Fruit fly (Drosophila melanogaster) whole organism, prepupa: ENCODE data around the gene RhoGAP68F.
A peak's percentile ranks its signal among the peaks of the same experiment; 100 is the strongest.

Source experiments
- Blimp-1 ChIP-seq: fragments of 200-800 bp; sonication (Bioruptor generic); optimal IDR thresholded peaks from 3 replicates; lab custom pipeline; 2017; ENCODE audit warnings: missing biosample characterization, missing genetic modification characterization, mild to moderate bottlenecking, moderate library complexity, missing genetic modification reagents
- CG11294 ChIP-seq: fragments of 200-800 bp; sonication (Bioruptor generic); IDR thresholded peaks from 2 replicates; pipeline ENCODE4 v1.3.6; 2022; ENCODE audit warnings: missing biosample characterization, missing genetic modification characterization
- CG16779 ChIP-seq: fragments of 200-800 bp; sonication (Bioruptor generic); optimal IDR thresholded peaks from 3 replicates; lab custom pipeline; 2017; ENCODE audit warnings: missing biosample characterization, mild to moderate bottlenecking, missing genetic modification characterization
- Eip75B ChIP-seq: fragments of 200-800 bp; sonication (Bioruptor generic); optimal IDR thresholded peaks from 3 replicates; lab custom pipeline; 2016; ENCODE audit warnings: missing biosample characterization, missing genetic modification characterization
- Eip78C ChIP-seq: fragments of 200-800 bp; sonication (Bioruptor generic); peaks from one replicate; lab custom pipeline; 2016; ENCODE audit warnings: missing biosample characterization, missing genetic modification characterization
- Hr39 ChIP-seq: fragments of 200-800 bp; sonication (Bioruptor generic); optimal IDR thresholded peaks from 2 replicates; lab custom pipeline; 2016; ENCODE audit warnings: missing biosample characterization, missing genetic modification characterization
- OdsH ChIP-seq: fragments of 200-800 bp; sonication (Bioruptor generic); optimal IDR thresholded peaks from 3 replicates; lab custom pipeline; 2016; ENCODE audit warnings: missing biosample characterization, missing genetic modification characterization
- cyc ChIP-seq: fragments of 200-800 bp; sonication (Bioruptor generic); optimal IDR thresholded peaks from 3 replicates; lab custom pipeline; 2016; ENCODE audit warnings: missing biosample characterization, missing genetic modification characterization
- esn ChIP-seq: fragments of 200-800 bp; sonication (Bioruptor generic); optimal IDR thresholded peaks from 2 replicates; lab custom pipeline; 2016; ENCODE audit warnings: missing biosample characterization, mild to moderate bottlenecking, missing genetic modification characterization, moderate library complexity
- fd59A ChIP-seq: fragments of 200-800 bp; sonication (Bioruptor generic); optimal IDR thresholded peaks from 2 replicates; lab custom pipeline; 2017; ENCODE audit warnings: missing biosample characterization, mild to moderate bottlenecking, missing genetic modification characterization, missing genetic modification reagents
- svp ChIP-seq: fragments of 200-800 bp; sonication (Bioruptor generic); peaks from one replicate; lab custom pipeline; 2016; ENCODE audit warnings: missing biosample characterization, missing genetic modification characterization
- vri ChIP-seq: fragments of 200-800 bp; sonication (Bioruptor generic); optimal IDR thresholded peaks from 3 replicates; lab custom pipeline; 2016; ENCODE audit warnings: missing biosample characterization, mild to moderate bottlenecking, missing genetic modification characterization

dm6 chr3L:12095960-12096359, 42.7 kb upstream of the RhoGAP68F start:
- TF ChIP-seq Hr39 (GFP tag; lab: Kevin White, UChicago), result peak; percentile 1
- no peak for TF ChIP-seq vri (GFP tag; lab: Kevin White, UChicago)
- TF ChIP-seq cyc, result peak; percentile 28
- TF ChIP-seq OdsH (GFP tag; lab: Kevin White, UChicago), result peak; percentile 2
- no peak for TF ChIP-seq Blimp-1
- peak; percentile 69 for TF ChIP-seq svp (GFP tag; lab: Kevin White, UChicago)
- peak; percentile 66 for TF ChIP-seq esn (GFP tag; lab: Kevin White, UChicago)
- no peak for TF ChIP-seq CG16779 (tag; lab: Kevin White, UChicago)
- no peak for TF ChIP-seq fd59A (GFP tag; lab: Kevin White, UChicago)
- no peak for TF ChIP-seq Eip78C
- TF ChIP-seq CG11294 (GFP tag; lab: Robert Waterston, UW), result no peak
- peak; percentile 2 for TF ChIP-seq Eip75B (GFP tag; lab: Kevin White, UChicago)
